Worm (Caenorhabditis elegans) whole organism, dauer: ENCODE data around the gene nceh-1.

Source experiments
- unc-62 ChIP-seq: sonication (generic microtip); optimal IDR thresholded peaks from 2 replicates; lab custom pipeline; 2017; ENCODE audit warnings: missing biosample characterization, missing genetic modification reagents, missing genetic modification characterization

The nceh-1 gene

ce11 chrV:19396576-19397313 is 19.5 kb downstream of the nceh-1 start:
- no peak for TF ChIP-seq unc-62 (GFP tag; lab: Kevin White, UChicago)

- no peak for TF ChIP-seq unc-62 (GFP tag; lab: Kevin White, UChicago)
These were observed 21.2 kb downstream of the nceh-1 start for ce11 chrV:19398396-19398795.

- TF ChIP-seq unc-62 (GFP tag; lab: Kevin White, UChicago) = no peak
These were observed 21.6 kb downstream of the nceh-1 start, which contains the start of gene C25F9.13 for ce11 chrV:19398882-19399281. TSS of gene C25F9.13 (minus strand) at chrV:19398982.

- no peak for TF ChIP-seq unc-62 (GFP tag; lab: Kevin White, UChicago)
These were observed 23.4 kb downstream of the nceh-1 start, which contains the start of gene srw-86 for ce11 chrV:19400619-19401018. TSS of gene srw-86 (minus strand) at chrV:19400719.

- no peak for TF ChIP-seq unc-62 (GFP tag; lab: Kevin White, UChicago)
These were observed 24.2 kb downstream of the nceh-1 start for ce11 chrV:19401429-19401828.

- no peak for TF ChIP-seq unc-62 (GFP tag; lab: Kevin White, UChicago)
These were observed 25.6 kb downstream of the nceh-1 start, which contains the start of gene C25F9.12 for ce11 chrV:19402855-19403254. TSS of gene C25F9.12 (minus strand) at chrV:19402955.

- no peak for TF ChIP-seq unc-62 (GFP tag; lab: Kevin White, UChicago)
These were observed 26.4 kb downstream of the nceh-1 start for ce11 chrV:19403619-19404018.

- TF ChIP-seq unc-62 (GFP tag; lab: Kevin White, UChicago) = no peak
These were observed 28.1 kb downstream of the nceh-1 start, which contains the start of the genes C25F9.6 and C25F9.10 for ce11 chrV:19405276-19405815. TSS of gene C25F9.6 (minus strand) at chrV:19405326. TSS of gene C25F9.10 (plus strand) at chrV:19405729.

- no peak for TF ChIP-seq unc-62 (GFP tag; lab: Kevin White, UChicago)
These were observed 33.4 kb downstream of the nceh-1 start, which contains the start of gene C25F9.5 for ce11 chrV:19410663-19411062. TSS of gene C25F9.5 (minus strand) at chrV:19410857.

- no peak for TF ChIP-seq unc-62 (GFP tag; lab: Kevin White, UChicago)
These were observed 39.2 kb downstream of the nceh-1 start, which contains the start of the genes C25F9.4 and C25F9.9 for ce11 chrV:19416475-19416874. TSS of gene C25F9.4 (minus strand) at chrV:19416575. TSS of gene C25F9.9 (plus strand) at chrV:19416611.

ce11 chrV:19417836-19418235 is 40.6 kb downstream of the nceh-1 start, which contains the start of gene C25F9.15:
TSS of gene C25F9.15 (plus strand) at chrV:19418136.
- no peak for TF ChIP-seq unc-62 (GFP tag; lab: Kevin White, UChicago)

ce11 chrV:19421131-19421530 is 43.9 kb downstream of the nceh-1 start, which contains the start of gene C25F9.2:
TSS of gene C25F9.2 (plus strand) at chrV:19421471.
- TF ChIP-seq unc-62 (GFP tag; lab: Kevin White, UChicago) = no peak

- TF ChIP-seq unc-62 (GFP tag; lab: Kevin White, UChicago) = no peak
These were observed 50.9 kb downstream of the nceh-1 start for ce11 chrV:19428097-19428496.

- no peak for TF ChIP-seq unc-62 (GFP tag; lab: Kevin White, UChicago)
These were observed 51.7 kb downstream of the nceh-1 start for ce11 chrV:19428936-19429335.

- no peak for TF ChIP-seq unc-62 (GFP tag; lab: Kevin White, UChicago)
These were observed 52.4 kb downstream of the nceh-1 start for ce11 chrV:19429605-19430004.

- no peak for TF ChIP-seq unc-62 (GFP tag; lab: Kevin White, UChicago)
These were observed 53.2 kb downstream of the nceh-1 start for ce11 chrV:19430351-19430913.
